Worm (Caenorhabditis elegans): ENCODE measurements around the gene csa-1.

- TF ChIP-seq W03F9.2 (tag; optimal IDR thresholded peaks at IDR 0.05): no peak
- no peak for TF ChIP-seq him-1 (tag; optimal IDR thresholded peaks at IDR 0.05)
Observed at ce11 chrII:9347444-9347843, 27.9 kb upstream of the csa-1 start.

Data from whole organism, L4/young adult.